Fruit fly (Drosophila melanogaster): ENCODE results near the gene MFS18.

- TF ChIP-seq Clk (GFP tag; optimal IDR thresholded peaks at IDR 0.05) (no peak), pad (GFP tag; optimal IDR thresholded peaks at IDR 0.05) (no peak)
Observed at dm6 chr2L:4437487-4437886, 10.9 kb downstream of the MFS18 start, which contains the start of gene CG43056.
